Fruit fly (Drosophila melanogaster): ENCODE data around the gene CBP.

Gene CBP

dm6 chrX:7336962-7337844 lies at the start of gene CBP:
Gene CBP, plus strand, starts transcription at chrX:7337352.
- TF ChIP-seq Pif1B (GFP tag; optimal IDR thresholded peaks at IDR 0.05) (peak; percentile 96), Snoo (tag; optimal IDR thresholded peaks at IDR 0.05) (peak; percentile 94), Ets98B (GFP tag; IDR thresholded peaks at IDR 0.05) (peak; percentile 91), CG15710 (tag; optimal IDR thresholded peaks at IDR 0.05) (peak; percentile 96), gl (tag; optimal IDR thresholded peaks at IDR 0.05) (peak; percentile 95), CG12605 (GFP tag; IDR thresholded peaks at IDR 0.05) (peak; percentile 92), CG4496 (GFP tag; IDR thresholded peaks at IDR 0.05) (peak; percentile 96), CG9948 (tag; optimal IDR thresholded peaks at IDR 0.05) (peak; percentile 97), D1 (tag; optimal IDR thresholded peaks at IDR 0.05) (peak; percentile 76), CG13204 (GFP tag; optimal IDR thresholded peaks at IDR 0.05) (peak; percentile 98), CG8159 (tag; optimal IDR thresholded peaks at IDR 0.05) (peak; percentile 97), rn (GFP tag; IDR thresholded peaks at IDR 0.05) (peak; percentile 80), Pif1A (GFP tag; optimal IDR thresholded peaks at IDR 0.05) (peak; percentile 97), CG34367 (tag; optimal IDR thresholded peaks at IDR 0.05) (peak; percentile 97), CG10348 (GFP tag; IDR thresholded peaks at IDR 0.05) (peak; percentile 76), fd96Ca (GFP tag; IDR thresholded peaks at IDR 0.05) (peak; percentile 96), CG17806 (tag; optimal IDR thresholded peaks at IDR 0.05) (peak; percentile 96), EcR (GFP tag; optimal IDR thresholded peaks at IDR 0.05) (peak; percentile 69), CG8301 (tag; optimal IDR thresholded peaks at IDR 0.05) (peak; percentile 97), CG14655 (GFP tag; optimal IDR thresholded peaks at IDR 0.05) (peak; percentile 97), CG32121 (GFP tag; IDR thresholded peaks at IDR 0.05) (peak; percentile 92)

dm6 chrX:7290811-7291515 lies 46.2 kb upstream of the CBP start, which contains the start of gene unc-119:
Gene unc-119, minus strand, starts transcription at chrX:7291298.
- TF ChIP-seq CG8301 (tag; optimal IDR thresholded peaks at IDR 0.05) (no peak), CG12605 (GFP tag; IDR thresholded peaks at IDR 0.05) (no peak; the same call in 1 of the 2 replicates), CG9948 (tag; optimal IDR thresholded peaks at IDR 0.05) (peak; percentile 22), CG10348 (GFP tag; IDR thresholded peaks at IDR 0.05) (no peak), CG15710 (tag; optimal IDR thresholded peaks at IDR 0.05) (peak; percentile 56), Pif1B (GFP tag; optimal IDR thresholded peaks at IDR 0.05) (peak; percentile 9), gl (tag; optimal IDR thresholded peaks at IDR 0.05) (peak; percentile 66), CG4496 (GFP tag; IDR thresholded peaks at IDR 0.05) (peak; percentile 28; the same call in 1 of the 3 replicates), CG14655 (GFP tag; optimal IDR thresholded peaks at IDR 0.05) (no peak), CG17806 (tag; optimal IDR thresholded peaks at IDR 0.05) (peak; percentile 7), CG34367 (tag; optimal IDR thresholded peaks at IDR 0.05) (peak; percentile 59), Ets98B (GFP tag; IDR thresholded peaks at IDR 0.05) (no peak), EcR (GFP tag; optimal IDR thresholded peaks at IDR 0.05) (peak; percentile 33), CG32121 (GFP tag; IDR thresholded peaks at IDR 0.05) (no peak), CG13204 (GFP tag; optimal IDR thresholded peaks at IDR 0.05) (peak; percentile 59), CG8159 (tag; optimal IDR thresholded peaks at IDR 0.05) (peak; percentile 5), Pif1A (GFP tag; optimal IDR thresholded peaks at IDR 0.05) (peak; percentile 38), fd96Ca (GFP tag; IDR thresholded peaks at IDR 0.05) (no peak), rn (GFP tag; IDR thresholded peaks at IDR 0.05) (no peak), Snoo (tag; optimal IDR thresholded peaks at IDR 0.05) (peak; percentile 3), D1 (tag; optimal IDR thresholded peaks at IDR 0.05) (peak; percentile 3)

dm6 chrX:7291850-7292499 lies 45.2 kb upstream of the CBP start:
- TF ChIP-seq Snoo (tag; optimal IDR thresholded peaks at IDR 0.05): peak; percentile 63
- TF ChIP-seq rn (GFP tag; IDR thresholded peaks at IDR 0.05): no peak
- TF ChIP-seq CG32121 (GFP tag; IDR thresholded peaks at IDR 0.05): peak; percentile 47
- no peak for TF ChIP-seq CG10348 (GFP tag; IDR thresholded peaks at IDR 0.05)
- TF ChIP-seq CG8301 (tag; optimal IDR thresholded peaks at IDR 0.05): peak; percentile 72
- TF ChIP-seq fd96Ca (GFP tag; IDR thresholded peaks at IDR 0.05): 0 out of 3 replicates have a peak, but pooled peaks have one; percentile 47
- peak; percentile 1 for TF ChIP-seq D1 (tag; optimal IDR thresholded peaks at IDR 0.05)
- TF ChIP-seq CG14655 (GFP tag; optimal IDR thresholded peaks at IDR 0.05): peak; percentile 83
- peak; percentile 66; the same call in 1 of the 2 replicates for TF ChIP-seq CG12605 (GFP tag; IDR thresholded peaks at IDR 0.05)
- peak; percentile 54 for TF ChIP-seq CG34367 (tag; optimal IDR thresholded peaks at IDR 0.05)
- TF ChIP-seq CG9948 (tag; optimal IDR thresholded peaks at IDR 0.05): peak; percentile 77
- TF ChIP-seq Pif1A (GFP tag; optimal IDR thresholded peaks at IDR 0.05): peak; percentile 73
- TF ChIP-seq CG4496 (GFP tag; IDR thresholded peaks at IDR 0.05): peak; percentile 69; the same call in 2 of the 3 replicates
- peak; percentile 83 for TF ChIP-seq CG15710 (tag; optimal IDR thresholded peaks at IDR 0.05)
- TF ChIP-seq Ets98B (GFP tag; IDR thresholded peaks at IDR 0.05): peak; percentile 59
- TF ChIP-seq gl (tag; optimal IDR thresholded peaks at IDR 0.05): peak; percentile 36
- peak; percentile 82 for TF ChIP-seq Pif1B (GFP tag; optimal IDR thresholded peaks at IDR 0.05)
- peak; percentile 76 for TF ChIP-seq CG17806 (tag; optimal IDR thresholded peaks at IDR 0.05)
- TF ChIP-seq CG8159 (tag; optimal IDR thresholded peaks at IDR 0.05): peak; percentile 86
- peak; percentile 60 for TF ChIP-seq CG13204 (GFP tag; optimal IDR thresholded peaks at IDR 0.05)
- TF ChIP-seq EcR (GFP tag; optimal IDR thresholded peaks at IDR 0.05): no peak
